Worm (Caenorhabditis elegans) whole organism, young adult: ENCODE data around the gene upb-1.

Experiments
- B0261.1 ChIP-seq: sonication (generic microtip); optimal IDR thresholded peaks from 2 replicates; lab custom pipeline; 2016; ENCODE audit warnings: mild to moderate bottlenecking, missing genetic modification characterization, moderate library complexity, missing compliant biosample characterization
- B0336.3 ChIP-seq: fragments of 200-800 bp; sonication (Bioruptor generic); IDR thresholded peaks from 2 replicates; pipeline ENCODE4 v1.3.6; 2022; ENCODE audit warnings: missing genetic modification characterization, missing compliant biosample characterization
- F23B12.7 ChIP-seq: sonication (generic microtip); optimal IDR thresholded peaks from 2 replicates; lab custom pipeline; 2017; ENCODE audit warnings: missing genetic modification characterization, mild to moderate bottlenecking, missing compliant biosample characterization, antibody characterized with exemption, moderate library complexity; ENCODE audit not compliant: insufficient read depth
- F39B2.1 ChIP-seq: fragments of 200-800 bp; sonication (Bioruptor generic); IDR thresholded peaks from 2 replicates; pipeline ENCODE4 v1.3.6; 2022; ENCODE audit warnings: missing genetic modification reagents, missing genetic modification characterization, missing compliant biosample characterization
- F52B5.7 ChIP-seq: sonication (generic microtip); optimal IDR thresholded peaks from 2 replicates; lab custom pipeline; 2016; ENCODE audit warnings: mild to moderate bottlenecking, missing genetic modification characterization, missing compliant biosample characterization
- K11D2.4 ChIP-seq: fragments of 200-800 bp; sonication (Bioruptor generic); IDR thresholded peaks from 2 replicates; pipeline ENCODE4 v1.3.6; 2022; ENCODE audit warnings: missing genetic modification reagents, missing genetic modification characterization, missing compliant biosample characterization
- K12H6.12 ChIP-seq: fragments of 200-800 bp; sonication (Bioruptor generic); optimal IDR thresholded peaks from 2 replicates; lab custom pipeline; 2018; ENCODE audit warnings: mild to moderate bottlenecking, missing genetic modification characterization, missing compliant biosample characterization
- Y95B8A.8 ChIP-seq: fragments of 200-800 bp; sonication (Bioruptor generic); IDR thresholded peaks from 2 replicates; pipeline ENCODE4 v1.3.6; 2022; ENCODE audit warnings: missing genetic modification reagents, missing genetic modification characterization, missing compliant biosample characterization
- ZK185.1 ChIP-seq: sonication (generic microtip); optimal IDR thresholded peaks from 2 replicates; lab custom pipeline; 2016; ENCODE audit warnings: mild to moderate bottlenecking, missing genetic modification characterization, missing compliant biosample characterization; ENCODE audit not compliant: poor library complexity, severe bottlenecking
- aptf-2 ChIP-seq: fragments of 200-800 bp; sonication (Bioruptor generic); conservative IDR thresholded peaks from 2 replicates; pipeline ENCODE4 v1.3.6; 2022; ENCODE audit warnings: missing genetic modification reagents, missing genetic modification characterization, missing compliant biosample characterization
- aptf-3 ChIP-seq: fragments of 200-800 bp; sonication (Bioruptor generic); IDR thresholded peaks from 2 replicates; pipeline ENCODE4 v1.3.6; 2022; ENCODE audit warnings: missing genetic modification characterization, missing compliant biosample characterization
- bed-1 ChIP-seq: fragments of 200-800 bp; sonication (Bioruptor generic); IDR thresholded peaks from 2 replicates; pipeline ENCODE4 v1.3.6; 2022; ENCODE audit warnings: missing genetic modification reagents, missing genetic modification characterization, missing compliant biosample characterization
- bed-2 ChIP-seq: fragments of 200-800 bp; sonication (Bioruptor generic); IDR thresholded peaks from 2 replicates; pipeline ENCODE4 v1.3.6; 2022; ENCODE audit warnings: missing genetic modification reagents, missing genetic modification characterization, missing compliant biosample characterization
- ceh-40 ChIP-seq: fragments of 200-800 bp; sonication (Bioruptor generic); IDR thresholded peaks from 2 replicates; pipeline ENCODE4 v1.3.6; 2022; ENCODE audit warnings: missing genetic modification characterization, missing compliant biosample characterization
- ceh-58 ChIP-seq: fragments of 200-800 bp; sonication (Bioruptor generic); IDR thresholded peaks from 2 replicates; pipeline ENCODE4 v1.3.6; 2022; ENCODE audit warnings: missing genetic modification characterization, missing compliant biosample characterization
- ceh-79 ChIP-seq: sonication (generic microtip); optimal IDR thresholded peaks from 2 replicates; lab custom pipeline; 2017; ENCODE audit warnings: mild to moderate bottlenecking, missing genetic modification characterization, missing compliant biosample characterization
- ceh-91 ChIP-seq: fragments of 200-800 bp; sonication (Bioruptor generic); IDR thresholded peaks from 2 replicates; pipeline ENCODE4 v1.3.6; 2022; ENCODE audit warnings: missing genetic modification reagents, missing genetic modification characterization, missing compliant biosample characterization
- chd-7 ChIP-seq: sonication (generic microtip); optimal IDR thresholded peaks from 2 replicates; lab custom pipeline; 2016; ENCODE audit warnings: mild to moderate bottlenecking, missing genetic modification characterization, moderate library complexity, missing compliant biosample characterization
- dpl-1 ChIP-seq: fragments of 150-350 bp; optimal IDR thresholded peaks from 2 replicates; lab custom pipeline; 2014; ENCODE audit warnings: missing biosample characterization, missing genetic modification reagents, missing genetic modification characterization
- efl-1 ChIP-seq: fragments of 150-350 bp; optimal IDR thresholded peaks from 2 replicates; lab custom pipeline; 2014; ENCODE audit warnings: missing biosample characterization, missing genetic modification reagents, missing genetic modification characterization
- egl-18 ChIP-seq: fragments of 200-800 bp; sonication (Bioruptor generic); IDR thresholded peaks from 2 replicates; pipeline ENCODE4 v1.3.6; 2022; ENCODE audit warnings: missing genetic modification reagents, missing genetic modification characterization, missing compliant biosample characterization
- egrh-3 ChIP-seq: fragments of 200-800 bp; sonication (Bioruptor generic); IDR thresholded peaks from 2 replicates; pipeline ENCODE4 v1.3.6; 2022; ENCODE audit warnings: missing genetic modification reagents, missing genetic modification characterization, missing compliant biosample characterization
- ets-4 ChIP-seq: fragments of 200-800 bp; sonication (Bioruptor generic); optimal IDR thresholded peaks from 2 replicates; lab custom pipeline; 2018; ENCODE audit warnings: mild to moderate bottlenecking, missing genetic modification characterization, missing compliant biosample characterization
- gei-17 ChIP-seq: fragments of 200-800 bp; sonication (Bioruptor generic); optimal IDR thresholded peaks from 2 replicates; lab custom pipeline; 2018; ENCODE audit warnings: mild to moderate bottlenecking, missing genetic modification characterization, missing compliant biosample characterization
- hlh-26 ChIP-seq: fragments of 200-800 bp; sonication (Bioruptor generic); conservative IDR thresholded peaks from 2 replicates; pipeline ENCODE4 v1.3.6; 2022; ENCODE audit warnings: missing genetic modification reagents, missing genetic modification characterization, missing compliant biosample characterization
- hmg-20 ChIP-seq: fragments of 200-800 bp; sonication (Bioruptor generic); IDR thresholded peaks from 2 replicates; pipeline ENCODE4 v1.3.6; 2022; ENCODE audit warnings: missing genetic modification reagents, missing genetic modification characterization, missing compliant biosample characterization
- hsf-1 ChIP-seq: fragments of 200-800 bp; sonication (Bioruptor generic); IDR thresholded peaks from 2 replicates; pipeline ENCODE4 v1.3.6; 2022; ENCODE audit warnings: missing genetic modification reagents, missing genetic modification characterization, missing compliant biosample characterization
- let-607 ChIP-seq, 2 experiments: fragments of 200-800 bp in 1 of 2; sonication (Bioruptor generic) in 1 of 2; sonication (generic microtip) in 1 of 2; optimal IDR thresholded peaks; 2 replicates each; lab custom pipeline; 2016 to 2018; ENCODE audit warnings: mild to moderate bottlenecking in 2 of 2, missing compliant biosample characterization in 2 of 2, missing genetic modification characterization in 2 of 2, moderate library complexity in 2 of 2, missing genotype in 1 of 2
- lin-35 ChIP-seq, 3 experiments: fragments of 150-350 bp in 2 of 3; sonication (generic microtip) in 1 of 3; optimal IDR thresholded peaks; 2 replicates each; lab custom pipeline; 2014 to 2018; ENCODE audit warnings: missing biosample characterization in 3 of 3, missing genetic modification characterization in 3 of 3, missing genetic modification reagents in 3 of 3
- lin-40 ChIP-seq: sonication (generic microtip); optimal IDR thresholded peaks from 2 replicates; lab custom pipeline; 2016; ENCODE audit warnings: missing genetic modification characterization, mild to moderate bottlenecking, missing compliant biosample characterization, missing genotype, missing genetic modification reagents
- lir-1 ChIP-seq: fragments of 200-800 bp; sonication (Bioruptor generic); conservative IDR thresholded peaks from 2 replicates; pipeline ENCODE4 v1.3.6; 2022; ENCODE audit warnings: missing genetic modification reagents, missing genetic modification characterization, missing compliant biosample characterization
- madf-3 ChIP-seq: fragments of 200-800 bp; sonication (Bioruptor generic); IDR thresholded peaks from 2 replicates; pipeline ENCODE4 v1.3.6; 2022; ENCODE audit warnings: missing genetic modification reagents, missing genetic modification characterization, missing compliant biosample characterization
- madf-6 ChIP-seq: fragments of 200-800 bp; sonication (Bioruptor generic); IDR thresholded peaks from 2 replicates; pipeline ENCODE4 v1.3.6; 2022; ENCODE audit warnings: missing genetic modification reagents, missing genetic modification characterization, missing compliant biosample characterization
- madf-8 ChIP-seq: fragments of 200-800 bp; sonication (Bioruptor generic); conservative IDR thresholded peaks from 2 replicates; pipeline ENCODE4 v1.3.6; 2022; ENCODE audit warnings: missing genetic modification reagents, missing genetic modification characterization, missing compliant biosample characterization
- mcd-1 ChIP-seq: fragments of 200-800 bp; sonication (Bioruptor generic); IDR thresholded peaks from 2 replicates; pipeline ENCODE4 v1.3.6; 2022; ENCODE audit warnings: missing genetic modification reagents, missing genetic modification characterization, missing compliant biosample characterization
- nfyb-1 ChIP-seq: fragments of 200-800 bp; sonication (Bioruptor generic); IDR thresholded peaks from 2 replicates; pipeline ENCODE4 v1.3.6; 2022; ENCODE audit warnings: missing genetic modification reagents, missing genetic modification characterization, missing compliant biosample characterization
- nhr-90 ChIP-seq: sonication (generic microtip); optimal IDR thresholded peaks from 2 replicates; lab custom pipeline; 2016; ENCODE audit warnings: missing genotype, mild to moderate bottlenecking, missing genetic modification characterization, missing compliant biosample characterization
- pbrm-1 ChIP-seq: fragments of 200-800 bp; sonication (Bioruptor generic); IDR thresholded peaks from 2 replicates; pipeline ENCODE4 v1.3.6; 2022; ENCODE audit warnings: missing genetic modification reagents, missing genetic modification characterization, missing compliant biosample characterization
- rec-8 ChIP-seq, 2 experiments: sonication (generic microtip); optimal IDR thresholded peaks; 2 replicates each; lab custom pipeline; 2016; ENCODE audit warnings: mild to moderate bottlenecking in 2 of 2, missing genetic modification characterization in 2 of 2, missing genetic modification reagents in 2 of 2, missing genotype in 2 of 2, missing biosample characterization in 1 of 2, missing compliant biosample characterization in 1 of 2, moderate library complexity in 1 of 2
- snpc-1.1 ChIP-seq: sonication (generic microtip); optimal IDR thresholded peaks from 2 replicates; lab custom pipeline; 2017; ENCODE audit warnings: missing genetic modification characterization, mild to moderate bottlenecking, missing compliant biosample characterization, antibody characterized with exemption, moderate library complexity, missing genotype, missing genetic modification reagents; ENCODE audit not compliant: insufficient read depth
- snpc-4 ChIP-seq, 5 experiments: fragments of 150-350 bp in 1 of 5; sonication (generic microtip) in 4 of 5; optimal IDR thresholded peaks; 2 replicates each; lab custom pipeline; 2014 to 2018; ENCODE audit warnings: missing genetic modification characterization in 5 of 5, missing biosample characterization in 3 of 5, antibody characterized with exemption in 2 of 5, mild to moderate bottlenecking in 2 of 5, missing compliant biosample characterization in 2 of 5, missing genotype in 2 of 5, moderate library complexity in 2 of 5, missing genetic modification reagents in 1 of 5
- somi-1 ChIP-seq: fragments of 200-800 bp; sonication (Bioruptor generic); optimal IDR thresholded peaks from 2 replicates; lab custom pipeline; 2018; ENCODE audit warnings: mild to moderate bottlenecking, missing genetic modification characterization, missing compliant biosample characterization
- tbp1 ChIP-seq: fragments of 200-800 bp; sonication (Bioruptor generic); optimal IDR thresholded peaks from 2 replicates; lab custom pipeline; 2018; ENCODE audit warnings: mild to moderate bottlenecking, missing genetic modification characterization, missing compliant biosample characterization
- tbx-9 ChIP-seq: sonication (generic microtip); optimal IDR thresholded peaks from 2 replicates; lab custom pipeline; 2016; ENCODE audit warnings: borderline replicate concordance, missing genetic modification characterization, inconsistent platforms, missing compliant biosample characterization
- ztf-18 ChIP-seq: sonication (generic microtip); optimal IDR thresholded peaks from 2 replicates; lab custom pipeline; 2016; ENCODE audit warnings: missing genotype, mild to moderate bottlenecking, missing genetic modification characterization, missing compliant biosample characterization
- ztf-26 ChIP-seq: sonication (generic microtip); optimal IDR thresholded peaks from 2 replicates; lab custom pipeline; 2017; ENCODE audit warnings: missing genetic modification characterization, missing compliant biosample characterization

Gene upb-1

ce11 chrII:6331222-6331830, 41.4 kb upstream of the upb-1 start, which contains the start of gene set-4 (continued):
- TF ChIP-seq bed-2 (GFP tag; lab: Robert Waterston, UW) = no peak
- TF ChIP-seq ceh-40 (GFP tag; lab: Robert Waterston, UW) = no peak
- 0 out of 2 replicates have a peak, but pooled peaks have one; percentile 26 for TF ChIP-seq aptf-3 (GFP tag; lab: Robert Waterston, UW)
- TF ChIP-seq snpc-4 (GFP tag; optimal IDR thresholded peaks at IDR 0.05; lab: Kevin White, UChicago) = peak; percentile 4
- TF ChIP-seq snpc-4 (tag; optimal IDR thresholded peaks at IDR 0.05; lab: Kevin White, UChicago) = peak; percentile 6 to 81 (median 64)
- TF ChIP-seq nhr-90 (tag; lab: Kevin White, UChicago) = peak; percentile 57
- TF ChIP-seq ztf-18 = peak; percentile 97
- TF ChIP-seq F39B2.1 (GFP tag; lab: Robert Waterston, UW) = no peak
- TF ChIP-seq somi-1 (GFP tag; lab: Kevin White, UChicago) = peak; percentile 56
- TF ChIP-seq gei-17 (GFP tag; lab: Kevin White, UChicago) = peak; percentile 50
- no peak for TF ChIP-seq ceh-79 (tag; lab: Kevin White, UChicago)
- 0 out of 2 replicates have a peak, but pooled peaks have one; percentile 58 for TF ChIP-seq madf-3
- TF ChIP-seq rec-8 (tag; optimal IDR thresholded peaks at IDR 0.05; lab: Kevin White, UChicago) = no peak
- TF ChIP-seq ceh-58 (GFP tag; lab: Robert Waterston, UW) = no peak
- TF ChIP-seq B0336.3 = peak; percentile 89
- peak; percentile 50; the same call in 1 of the 2 replicates for TF ChIP-seq ceh-91 (GFP tag; lab: Robert Waterston, UW)
- peak; percentile 30; the same call in 1 of the 2 replicates for TF ChIP-seq madf-8
- TF ChIP-seq tbp1 (GFP tag; lab: Kevin White, UChicago) = peak; percentile 62
- TF ChIP-seq hlh-26 (GFP tag; lab: Robert Waterston, UW) = no peak
- peak; percentile 92 for TF ChIP-seq lin-40 (tag; lab: Kevin White, UChicago)
- peak; percentile 79 for TF ChIP-seq madf-6 (GFP tag; lab: Robert Waterston, UW)
- TF ChIP-seq F52B5.7 = no peak
- TF ChIP-seq efl-1 (GFP tag; lab: Kevin White, UChicago) = peak; percentile 58
- TF ChIP-seq Y95B8A.8 (GFP tag; lab: Robert Waterston, UW) = no peak
- peak; percentile 53 to 72 for TF ChIP-seq let-607 (tag; optimal IDR thresholded peaks at IDR 0.05; lab: Kevin White, UChicago)
- peak; percentile 68 for TF ChIP-seq ZK185.1 (tag; lab: Kevin White, UChicago)
- TF ChIP-seq tbx-9 (tag; lab: Kevin White, UChicago) = no peak
- TF ChIP-seq K11D2.4 = peak; percentile 80
- TF ChIP-seq chd-7 (tag; lab: Kevin White, UChicago) = peak; percentile 73
- TF ChIP-seq lir-1 (GFP tag; lab: Robert Waterston, UW) = peak; percentile 60; the same call in 1 of the 2 replicates
- TF ChIP-seq ztf-26 (tag; lab: Kevin White, UChicago) = peak; percentile 85
- TF ChIP-seq nfyb-1 (GFP tag; lab: Robert Waterston, UW) = peak; percentile 91
- TF ChIP-seq bed-1 (GFP tag; lab: Robert Waterston, UW) = no peak
- TF ChIP-seq B0261.1 = no peak
- TF ChIP-seq hmg-20 (GFP tag; lab: Robert Waterston, UW) = peak; percentile 79
- peak; percentile 55; the same call in 1 of the 2 replicates for TF ChIP-seq egl-18
- TF ChIP-seq pbrm-1 = peak; percentile 86
- no peak for TF ChIP-seq egrh-3 (GFP tag; lab: Robert Waterston, UW)
- TF ChIP-seq hsf-1 = no peak
- TF ChIP-seq dpl-1 (GFP tag; lab: Kevin White, UChicago) = peak; percentile 55
- TF ChIP-seq aptf-2 (GFP tag; lab: Robert Waterston, UW) = no peak
- TF ChIP-seq ets-4 = peak; percentile 75
- TF ChIP-seq lin-35 (GFP tag; optimal IDR thresholded peaks at IDR 0.05; lab: Kevin White, UChicago) = peak in 2 of 3 experiments; percentile 28 to 90
- peak; percentile 87 for TF ChIP-seq K12H6.12 (tag; lab: Kevin White, UChicago)
- TF ChIP-seq F23B12.7 (tag; lab: Kevin White, UChicago) = peak; percentile 85
- TF ChIP-seq mcd-1 (GFP tag; lab: Robert Waterston, UW) = peak; percentile 92
- no peak for TF ChIP-seq snpc-1.1 (tag; lab: Kevin White, UChicago)
